Worm (Caenorhabditis elegans) whole organism, L4 larva: ENCODE results near the gene aars-1.

Source experiments
- dve-1 ChIP-seq: sonication (generic microtip); optimal IDR thresholded peaks from 2 replicates; lab custom pipeline; 2017; ENCODE audit warnings: antibody characterized with exemption, mild to moderate bottlenecking, missing genetic modification characterization, missing compliant biosample characterization; ENCODE audit not compliant: insufficient read depth
- skn-1 ChIP-seq: fragments of 150-350 bp; optimal IDR thresholded peaks from 2 replicates; lab custom pipeline; 2014; ENCODE audit warnings: missing biosample characterization, missing genetic modification characterization

DNA sequence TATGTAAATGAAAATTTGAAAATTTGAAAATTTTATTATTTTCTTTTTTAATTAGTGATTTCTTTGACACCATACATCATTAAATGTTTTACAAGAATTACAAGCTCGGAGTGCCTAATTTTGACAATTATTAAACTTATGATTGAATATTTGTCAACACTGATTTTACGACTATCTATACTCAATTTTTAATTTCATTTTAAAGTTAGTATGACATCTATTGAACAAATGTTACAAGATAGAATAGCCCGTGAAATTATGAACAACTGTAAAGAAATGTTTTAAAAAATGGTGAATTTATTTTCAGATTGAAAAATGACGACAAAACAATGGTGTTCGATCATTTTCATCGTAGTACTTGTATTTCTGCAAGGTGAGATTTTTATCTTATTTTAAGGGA, 46.3 kb downstream of the aars-1 start, which contains the start of gene C05D12.2:
- TF ChIP-seq skn-1 (tag; lab: Kevin White, UChicago) = no peak
- no peak for TF ChIP-seq dve-1
